Worm (Caenorhabditis elegans) whole organism, late embryonic: ENCODE data around the gene Y97E10AR.4.
A peak's percentile ranks its signal among the peaks of the same experiment; 100 is the strongest.

Source experiments
- C38D4.7 ChIP-seq: fragments of 200-800 bp; sonication (Bioruptor generic); optimal IDR thresholded peaks from 2 replicates; lab custom pipeline; 2018; ENCODE audit warnings: mild to moderate bottlenecking, missing genetic modification characterization, moderate library complexity, missing compliant biosample characterization
- K02D7.2 ChIP-seq: sonication (generic microtip); optimal IDR thresholded peaks from 2 replicates; lab custom pipeline; 2017; ENCODE audit warnings: mild to moderate bottlenecking, missing genetic modification characterization, missing compliant biosample characterization
- K09A11.1 ChIP-seq: sonication (generic microtip); optimal IDR thresholded peaks from 2 replicates; lab custom pipeline; 2017; ENCODE audit warnings: antibody characterized with exemption, mild to moderate bottlenecking, missing genetic modification characterization, missing compliant biosample characterization; ENCODE audit not compliant: insufficient read depth
- T23F11.4 ChIP-seq: fragments of 200-800 bp; sonication (Bioruptor generic); optimal IDR thresholded peaks from 2 replicates; lab custom pipeline; 2018; ENCODE audit warnings: mild to moderate bottlenecking, missing genetic modification characterization, missing compliant biosample characterization
- Y22D7AL.16 ChIP-seq: sonication (generic microtip); optimal IDR thresholded peaks from 2 replicates; lab custom pipeline; 2016; ENCODE audit warnings: missing genetic modification characterization, missing compliant biosample characterization
- ama-1 ChIP-seq: fragments of 150-350 bp; optimal IDR thresholded peaks from 2 replicates; lab custom pipeline; 2014
- ceh-19 ChIP-seq: fragments of 200-800 bp; sonication (Bioruptor generic); optimal IDR thresholded peaks from 2 replicates; lab custom pipeline; 2018; ENCODE audit warnings: mild to moderate bottlenecking, missing genetic modification characterization, missing compliant biosample characterization
- ceh-22 ChIP-seq: sonication (generic microtip); optimal IDR thresholded peaks from 2 replicates; lab custom pipeline; 2017; ENCODE audit warnings: missing biosample characterization, missing genetic modification characterization
- ceh-24 ChIP-seq: sonication (generic microtip); optimal IDR thresholded peaks from 2 replicates; lab custom pipeline; 2016; ENCODE audit warnings: mild to moderate bottlenecking, missing genetic modification characterization, missing compliant biosample characterization
- ceh-31 ChIP-seq: sonication (generic microtip); optimal IDR thresholded peaks from 2 replicates; lab custom pipeline; 2016; ENCODE audit warnings: missing genetic modification characterization, missing compliant biosample characterization
- ceh-34 ChIP-seq: sonication (generic microtip); optimal IDR thresholded peaks from 2 replicates; lab custom pipeline; 2016; ENCODE audit warnings: mild to moderate bottlenecking, missing genetic modification characterization, missing compliant biosample characterization
- ceh-45 ChIP-seq: fragments of 200-800 bp; sonication (Bioruptor generic); IDR thresholded peaks from 2 replicates; pipeline ENCODE4 v1.3.6; 2022; ENCODE audit warnings: missing genetic modification reagents, missing genetic modification characterization, missing compliant biosample characterization
- ceh-48 ChIP-seq: sonication (generic microtip); optimal IDR thresholded peaks from 2 replicates; lab custom pipeline; 2016; ENCODE audit warnings: missing genetic modification characterization, inconsistent platforms, missing compliant biosample characterization
- ceh-6 ChIP-seq: fragments of 200-800 bp; sonication (Bioruptor generic); optimal IDR thresholded peaks from 2 replicates; lab custom pipeline; 2018; ENCODE audit warnings: mild to moderate bottlenecking, missing genetic modification characterization, missing compliant biosample characterization
- che-1 ChIP-seq: sonication (generic microtip); optimal IDR thresholded peaks from 2 replicates; lab custom pipeline; 2016; ENCODE audit warnings: mild to moderate bottlenecking, missing genetic modification characterization, missing compliant biosample characterization
- elt-4 ChIP-seq: sonication (generic microtip); optimal IDR thresholded peaks from 2 replicates; lab custom pipeline; 2016; ENCODE audit warnings: missing genetic modification characterization, missing compliant biosample characterization
- eyg-1 ChIP-seq: sonication (generic microtip); optimal IDR thresholded peaks from 2 replicates; lab custom pipeline; 2016; ENCODE audit warnings: missing genotype, missing genetic modification characterization, missing compliant biosample characterization
- fkh-10 ChIP-seq: fragments of 150-350 bp; optimal IDR thresholded peaks from 2 replicates; lab custom pipeline; 2014; ENCODE audit warnings: missing biosample characterization, missing genetic modification reagents, missing genetic modification characterization
- fkh-6 ChIP-seq: sonication (generic microtip); optimal IDR thresholded peaks from 2 replicates; lab custom pipeline; 2016; ENCODE audit warnings: missing genetic modification characterization, missing compliant biosample characterization
- hlh-13 ChIP-seq: fragments of 200-800 bp; sonication (Bioruptor generic); optimal IDR thresholded peaks from 2 replicates; lab custom pipeline; 2018; ENCODE audit warnings: mild to moderate bottlenecking, missing genetic modification characterization, missing compliant biosample characterization
- hlh-6 ChIP-seq: sonication (generic microtip); optimal IDR thresholded peaks from 2 replicates; lab custom pipeline; 2016; ENCODE audit warnings: missing genotype, missing genetic modification characterization, missing compliant biosample characterization
- lim-6 ChIP-seq: sonication (generic microtip); optimal IDR thresholded peaks from 2 replicates; lab custom pipeline; 2016; ENCODE audit warnings: missing genetic modification characterization, missing compliant biosample characterization
- lin-11 ChIP-seq: fragments of 200-800 bp; sonication (Bioruptor generic); optimal IDR thresholded peaks from 2 replicates; lab custom pipeline; 2018; ENCODE audit warnings: mild to moderate bottlenecking, missing genetic modification characterization, missing compliant biosample characterization
- nfya-1 ChIP-seq: sonication (generic microtip); optimal IDR thresholded peaks from 2 replicates; lab custom pipeline; 2017; ENCODE audit warnings: missing genetic modification characterization, mild to moderate bottlenecking, missing compliant biosample characterization, antibody characterized with exemption, moderate library complexity
- nhr-11 ChIP-seq: fragments of 150-350 bp; optimal IDR thresholded peaks from 2 replicates; lab custom pipeline; 2014; ENCODE audit warnings: missing biosample characterization, missing genetic modification characterization
- pat-9 ChIP-seq: fragments of 200-800 bp; sonication (Bioruptor generic); optimal IDR thresholded peaks from 2 replicates; lab custom pipeline; 2018; ENCODE audit warnings: mild to moderate bottlenecking, missing genetic modification characterization, moderate library complexity, missing compliant biosample characterization
- pax-1 ChIP-seq: fragments of 150-350 bp; optimal IDR thresholded peaks from 2 replicates; lab custom pipeline; 2014; ENCODE audit warnings: missing biosample characterization, missing genetic modification characterization
- pha-2 ChIP-seq: sonication (generic microtip); optimal IDR thresholded peaks from 2 replicates; lab custom pipeline; 2017; ENCODE audit warnings: mild to moderate bottlenecking, missing genetic modification characterization, missing compliant biosample characterization
- pros-1 ChIP-seq: fragments of 150-350 bp; optimal IDR thresholded peaks from 2 replicates; lab custom pipeline; 2014; ENCODE audit warnings: missing biosample characterization, missing genetic modification reagents, missing genetic modification characterization
- ref-2 ChIP-seq: sonication (generic microtip); optimal IDR thresholded peaks from 2 replicates; lab custom pipeline; 2016; ENCODE audit warnings: missing genetic modification characterization, missing compliant biosample characterization
- sdc-2 ChIP-seq: sonication (generic microtip); optimal IDR thresholded peaks from 2 replicates; lab custom pipeline; 2016; ENCODE audit warnings: missing genotype, missing genetic modification characterization, missing compliant biosample characterization
- sox-4 ChIP-seq: sonication (generic microtip); optimal IDR thresholded peaks from 2 replicates; lab custom pipeline; 2017; ENCODE audit warnings: mild to moderate bottlenecking, missing genetic modification characterization, inconsistent platforms, missing compliant biosample characterization
- tbx-2 ChIP-seq: sonication (generic microtip); optimal IDR thresholded peaks from 2 replicates; lab custom pipeline; 2016; ENCODE audit warnings: missing genetic modification characterization, missing compliant biosample characterization
- ttx-3 ChIP-seq: sonication (generic microtip); optimal IDR thresholded peaks from 2 replicates; lab custom pipeline; 2016; ENCODE audit warnings: missing genetic modification reagents, missing genetic modification characterization, missing compliant biosample characterization
- unc-42 ChIP-seq: sonication (generic microtip); optimal IDR thresholded peaks from 2 replicates; lab custom pipeline; 2016; ENCODE audit warnings: missing genotype, missing genetic modification characterization, missing compliant biosample characterization
- unc-55 ChIP-seq: sonication (generic microtip); optimal IDR thresholded peaks from 2 replicates; lab custom pipeline; 2017; ENCODE audit warnings: missing biosample characterization, missing genetic modification reagents, missing genetic modification characterization
- zip-5 ChIP-seq: sonication (generic microtip); optimal IDR thresholded peaks from 2 replicates; lab custom pipeline; 2016; ENCODE audit warnings: missing genetic modification characterization, missing compliant biosample characterization
- ztf-16 ChIP-seq: sonication (generic microtip); optimal IDR thresholded peaks from 2 replicates; lab custom pipeline; 2017; ENCODE audit warnings: missing genetic modification characterization, missing compliant biosample characterization

Y97E10AR.4 gene

ce11 chrV:8034811-8035210 lies 24.8 kb upstream of the Y97E10AR.4 start, which contains the start of gene algn-12:
Gene algn-12, plus strand, starts transcription at chrV:8035111.
- TF ChIP-seq eyg-1 = no peak
- no peak for TF ChIP-seq lim-6
- TF ChIP-seq C38D4.7 = no peak
- TF ChIP-seq ceh-31 (tag; lab: Kevin White, UChicago) = no peak
- no peak for TF ChIP-seq ttx-3

DNA sequence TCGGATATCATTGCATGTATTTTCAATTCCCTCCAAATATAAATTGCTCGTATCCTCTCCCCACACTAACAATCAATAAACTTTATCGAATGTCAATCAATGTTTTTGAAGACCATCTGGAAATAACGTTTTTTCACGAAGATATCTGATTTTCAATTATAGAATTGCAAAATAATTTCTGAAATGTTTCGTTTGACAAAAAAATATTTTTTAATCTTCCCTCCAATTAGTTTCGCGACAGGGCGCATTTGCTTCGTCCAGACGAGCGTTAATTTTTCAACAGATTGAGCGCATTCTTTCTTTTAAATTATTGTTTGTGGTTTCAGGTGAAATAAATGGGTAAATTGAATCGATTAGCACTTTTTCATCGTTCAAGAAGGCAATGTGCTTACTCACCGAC lies 21.1 kb upstream of the Y97E10AR.4 start, which contains the start of gene vars-1:
TSS of gene vars-1 (plus strand) at position 291 of the 400 bp plus-strand sequence.
- TF ChIP-seq K09A11.1 (no peak), hlh-13 (GFP tag; lab: Kevin White, UChicago) (no peak), pha-2 (tag; lab: Kevin White, UChicago) (no peak), pros-1 (tag; lab: Kevin White, UChicago) (no peak), ceh-19 (GFP tag; lab: Kevin White, UChicago) (no peak), nhr-11 (tag; lab: Kevin White, UChicago) (no peak), ceh-31 (tag; lab: Kevin White, UChicago) (no peak), fkh-10 (GFP tag; lab: Kevin White, UChicago) (no peak), Y22D7AL.16 (tag; lab: Kevin White, UChicago) (no peak), sox-4 (tag; lab: Kevin White, UChicago) (no peak), ceh-34 (tag; lab: Kevin White, UChicago) (no peak), unc-42 (tag; lab: Kevin White, UChicago) (peak; percentile 35), zip-5 (tag; lab: Kevin White, UChicago) (no peak), ceh-24 (tag; lab: Kevin White, UChicago) (no peak), nfya-1 (peak; percentile 0), unc-55 (GFP tag; lab: Kevin White, UChicago) (peak; percentile 54), pat-9 (tag; lab: Kevin White, UChicago) (no peak), ceh-6 (GFP tag; lab: Kevin White, UChicago) (no peak), K02D7.2 (tag; lab: Kevin White, UChicago) (no peak), C38D4.7 (no peak), pax-1 (no peak), fkh-6 (tag; lab: Kevin White, UChicago) (no peak)

DNA sequence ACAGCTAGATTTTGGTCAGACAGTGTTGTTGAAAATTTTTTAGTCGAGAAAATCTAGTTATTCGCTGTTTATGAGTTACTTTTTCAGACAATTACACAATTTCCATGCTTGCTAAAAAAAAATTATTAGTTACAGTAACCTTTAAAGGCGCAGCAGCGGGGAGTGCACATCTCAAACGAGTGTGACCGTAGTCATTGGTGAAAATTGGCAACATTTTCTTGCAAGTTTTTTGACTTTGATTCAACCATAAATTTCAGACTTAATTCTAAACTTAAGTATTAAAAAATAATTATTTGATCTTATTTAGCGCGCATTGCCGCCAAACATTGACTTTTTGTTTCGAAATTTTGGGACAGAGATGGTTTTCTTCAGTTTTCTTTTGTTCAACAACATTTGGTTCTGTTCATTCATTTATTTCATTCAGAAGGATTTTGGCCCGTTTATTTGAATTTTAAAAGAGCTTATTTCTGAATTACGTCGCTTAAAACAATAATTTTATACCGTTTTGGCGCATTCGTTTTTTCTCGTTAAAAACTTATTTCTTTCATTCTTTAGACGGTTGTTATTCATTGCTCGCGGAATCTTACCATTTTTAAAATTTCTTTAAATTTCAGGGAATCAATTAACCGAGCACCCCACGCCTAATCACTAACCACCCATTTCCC lies 18.9 kb upstream of the Y97E10AR.4 start, which contains the start of gene oma-2:
TSS of gene oma-2 (plus strand) at position 615 of the 665 bp plus-strand sequence.
- no peak for TF ChIP-seq ceh-48 (tag; lab: Kevin White, UChicago)
- no peak for TF ChIP-seq ceh-31 (tag; lab: Kevin White, UChicago)
- no peak for TF ChIP-seq ceh-22 (tag; lab: Kevin White, UChicago)
- no peak for TF ChIP-seq ztf-16 (tag; lab: Kevin White, UChicago)
- no peak for TF ChIP-seq ref-2 (tag; lab: Kevin White, UChicago)
- no peak for TF ChIP-seq unc-42 (tag; lab: Kevin White, UChicago)
- TF ChIP-seq sdc-2 (tag; lab: Kevin White, UChicago) = no peak
- no peak for TF ChIP-seq eyg-1

- TF ChIP-seq lin-11 (tag; lab: Kevin White, UChicago) (no peak), hlh-6 (tag; lab: Kevin White, UChicago) (no peak), pat-9 (tag; lab: Kevin White, UChicago) (no peak), hlh-13 (GFP tag; lab: Kevin White, UChicago) (no peak), eyg-1 (no peak), tbx-2 (tag; lab: Kevin White, UChicago) (no peak), ceh-22 (tag; lab: Kevin White, UChicago) (no peak), ref-2 (tag; lab: Kevin White, UChicago) (no peak), T23F11.4 (no peak), che-1 (no peak), ama-1 (lab: Kevin White, UChicago) (no peak), K02D7.2 (tag; lab: Kevin White, UChicago) (no peak), elt-4 (tag; lab: Kevin White, UChicago) (no peak), ceh-45 (no peak), sdc-2 (tag; lab: Kevin White, UChicago) (no peak), sox-4 (tag; lab: Kevin White, UChicago) (no peak)
- TF ChIP-seq, all 69 proteins: peak for 0
Observed at ce11 chrV:8027429-8028142, 17.6 kb upstream of the Y97E10AR.4 start.
